Fruit fly (Drosophila melanogaster): ENCODE results near the gene CG3862.

DNA sequence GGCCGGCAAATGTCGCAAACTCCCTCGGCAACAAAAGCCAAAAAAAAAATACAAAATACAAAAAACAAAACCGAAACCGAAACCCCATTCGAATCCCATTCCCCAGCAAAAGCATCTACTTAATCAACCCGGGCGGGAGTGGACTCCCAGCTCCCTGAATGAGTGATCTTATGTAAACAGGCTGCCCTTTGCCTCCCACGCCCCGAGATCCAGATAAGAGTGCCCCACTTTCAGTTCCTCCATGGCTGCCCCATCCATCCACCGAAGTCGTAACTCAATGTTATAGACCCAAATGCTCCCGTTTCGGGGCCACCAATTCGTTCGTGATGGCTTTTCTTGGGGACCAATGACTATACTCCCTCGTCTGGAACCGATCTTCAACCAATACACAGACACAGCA lies 1.4 kb upstream of the CG3862 start:
- TF ChIP-seq CG10348 (GFP tag; IDR thresholded peaks at IDR 0.05) (no peak), fd96Ca (GFP tag; IDR thresholded peaks at IDR 0.05) (no peak), Pif1A (GFP tag; optimal IDR thresholded peaks at IDR 0.05) (no peak)

Data from whole organism, pupa.